Worm (Caenorhabditis elegans) whole organism, early embryonic: Measurements from ENCODE around the gene gst-9.

Experiments
- B0310.2 ChIP-seq: sonication (generic microtip); optimal IDR thresholded peaks from 2 replicates; lab custom pipeline; 2016; ENCODE audit warnings: mild to moderate bottlenecking, missing genetic modification characterization, missing compliant biosample characterization
- ama-1 ChIP-seq: fragments of 150-350 bp; optimal IDR thresholded peaks from 2 replicates; lab custom pipeline; 2014
- hmg-4 ChIP-seq: fragments of 200-800 bp; sonication (Bioruptor generic); optimal IDR thresholded peaks from 2 replicates; lab custom pipeline; 2018; ENCODE audit warnings: mild to moderate bottlenecking, missing genetic modification characterization, missing compliant biosample characterization

ce11 chrII:4881727-4882126, 9.7 kb upstream of the gst-9 start, which contains the start of gene gst-7:
- TF ChIP-seq ama-1 (lab: Kevin White, UChicago), result no peak
- TF ChIP-seq B0310.2 (tag; lab: Kevin White, UChicago), result no peak
- no peak for TF ChIP-seq hmg-4 (GFP tag; lab: Kevin White, UChicago)
